Worm (Caenorhabditis elegans) whole organism, mixed stage, embryonic: ENCODE results near the gene nhr-201.

Experiments
- M03D4.4 ChIP-seq: sonication (generic microtip); optimal IDR thresholded peaks from 2 replicates; lab custom pipeline; 2017; ENCODE audit warnings: mild to moderate bottlenecking, missing genetic modification characterization, missing compliant biosample characterization
- bed-3 ChIP-seq: fragments of 200-800 bp; sonication (Bioruptor generic); optimal IDR thresholded peaks from 3 replicates; lab custom pipeline; 2018; ENCODE audit warnings: mild to moderate bottlenecking, missing genetic modification characterization, moderate library complexity, missing compliant biosample characterization
- blmp-1 ChIP-seq: fragments of 150-350 bp; optimal IDR thresholded peaks from 2 replicates; lab custom pipeline; 2014; ENCODE audit warnings: missing biosample characterization, missing genetic modification characterization
- ceh-43 ChIP-seq: fragments of 200-800 bp; sonication (Bioruptor generic); optimal IDR thresholded peaks from 2 replicates; lab custom pipeline; 2018; ENCODE audit warnings: mild to moderate bottlenecking, missing genetic modification characterization, moderate library complexity, missing compliant biosample characterization
- ceh-83 ChIP-seq: fragments of 200-800 bp; sonication (Bioruptor generic); optimal IDR thresholded peaks from 2 replicates; lab custom pipeline; 2018; ENCODE audit warnings: mild to moderate bottlenecking, missing genetic modification characterization, missing compliant biosample characterization
- ces-1 ChIP-seq: fragments of 150-350 bp; optimal IDR thresholded peaks from 2 replicates; lab custom pipeline; 2014; ENCODE audit warnings: missing biosample characterization, missing genetic modification reagents, missing genetic modification characterization
- cnd-1 ChIP-seq: fragments of 200-800 bp; sonication (Bioruptor generic); optimal IDR thresholded peaks from 2 replicates; lab custom pipeline; 2018; ENCODE audit warnings: mild to moderate bottlenecking, missing genetic modification characterization, missing compliant biosample characterization
- drap-1 ChIP-seq: fragments of 200-800 bp; sonication (Bioruptor generic); optimal IDR thresholded peaks from 3 replicates; lab custom pipeline; 2018; ENCODE audit warnings: mild to moderate bottlenecking, missing genetic modification characterization, missing compliant biosample characterization
- elt-1 ChIP-seq: sonication (generic microtip); optimal IDR thresholded peaks from 2 replicates; lab custom pipeline; 2017; ENCODE audit warnings: missing genetic modification characterization, mild to moderate bottlenecking, missing compliant biosample characterization, antibody characterized with exemption, moderate library complexity, borderline replicate concordance; ENCODE audit not compliant: insufficient read depth
- elt-3 ChIP-seq: fragments of 150-350 bp; optimal IDR thresholded peaks from 2 replicates; lab custom pipeline; 2014; ENCODE audit warnings: missing biosample characterization, missing genetic modification characterization
- flh-1 ChIP-seq: fragments of 200-800 bp; sonication (Bioruptor generic); optimal IDR thresholded peaks from 2 replicates; lab custom pipeline; 2018; ENCODE audit warnings: mild to moderate bottlenecking, missing genetic modification characterization, moderate library complexity, missing compliant biosample characterization
- ham-2 ChIP-seq: fragments of 200-800 bp; sonication (Bioruptor generic); optimal IDR thresholded peaks from 2 replicates; lab custom pipeline; 2018; ENCODE audit warnings: mild to moderate bottlenecking, missing genetic modification characterization, missing compliant biosample characterization
- hlh-1 ChIP-seq: fragments of 150-350 bp; optimal IDR thresholded peaks from 2 replicates; lab custom pipeline; 2014; ENCODE audit warnings: missing biosample characterization, missing genetic modification reagents, missing genetic modification characterization
- lin-32 ChIP-seq: fragments of 200-800 bp; sonication (Bioruptor generic); optimal IDR thresholded peaks from 2 replicates; lab custom pipeline; 2018; ENCODE audit warnings: mild to moderate bottlenecking, missing genetic modification characterization, missing compliant biosample characterization
- lsy-2 ChIP-seq: fragments of 150-350 bp; optimal IDR thresholded peaks from 2 replicates; lab custom pipeline; 2014; ENCODE audit warnings: missing biosample characterization, missing genetic modification characterization
- mep-1 ChIP-seq: fragments of 150-350 bp; optimal IDR thresholded peaks from 2 replicates; lab custom pipeline; 2017; ENCODE audit warnings: missing biosample characterization, missing genetic modification reagents, missing genetic modification characterization, inconsistent platforms
- mls-2 ChIP-seq: sonication (generic microtip); optimal IDR thresholded peaks from 2 replicates; lab custom pipeline; 2016; ENCODE audit warnings: mild to moderate bottlenecking, missing genetic modification characterization, moderate library complexity, missing compliant biosample characterization
- nhr-12 ChIP-seq: fragments of 150-350 bp; optimal IDR thresholded peaks from 2 replicates; lab custom pipeline; 2014; ENCODE audit warnings: missing biosample characterization, missing genetic modification characterization
- nhr-2 ChIP-seq: fragments of 150-350 bp; optimal IDR thresholded peaks from 2 replicates; lab custom pipeline; 2014; ENCODE audit warnings: missing biosample characterization, missing genetic modification characterization
- nhr-237 ChIP-seq: fragments of 150-350 bp; optimal IDR thresholded peaks from 2 replicates; lab custom pipeline; 2014; ENCODE audit warnings: missing biosample characterization, missing genetic modification characterization
- nhr-28 ChIP-seq: fragments of 150-350 bp; optimal IDR thresholded peaks from 2 replicates; lab custom pipeline; 2014; ENCODE audit warnings: missing biosample characterization, missing genetic modification characterization
- nhr-76 ChIP-seq: sonication (generic microtip); optimal IDR thresholded peaks from 2 replicates; lab custom pipeline; 2017; ENCODE audit warnings: missing biosample characterization, missing genetic modification characterization
- pha-4 ChIP-seq: fragments of 150-350 bp; optimal IDR thresholded peaks from 2 replicates; lab custom pipeline; 2018; ENCODE audit warnings: missing biosample characterization, missing genetic modification reagents, missing genetic modification characterization
- sem-2 ChIP-seq: fragments of 200-800 bp; sonication (Bioruptor generic); optimal IDR thresholded peaks from 2 replicates; lab custom pipeline; 2018; ENCODE audit warnings: mild to moderate bottlenecking, missing genetic modification characterization, missing compliant biosample characterization
- snpc-4 ChIP-seq: fragments of 150-350 bp; optimal IDR thresholded peaks from 2 replicates; lab custom pipeline; 2014; ENCODE audit warnings: missing biosample characterization, missing genetic modification characterization
- sptf-1 ChIP-seq: sonication (generic microtip); optimal IDR thresholded peaks from 2 replicates; lab custom pipeline; 2017; ENCODE audit warnings: mild to moderate bottlenecking, missing genetic modification characterization, moderate library complexity, missing compliant biosample characterization
- tbx-8 ChIP-seq: fragments of 200-800 bp; sonication (Bioruptor generic); optimal IDR thresholded peaks from 2 replicates; lab custom pipeline; 2018; ENCODE audit warnings: mild to moderate bottlenecking, missing genetic modification characterization, moderate library complexity, missing compliant biosample characterization
- unc-120 ChIP-seq: sonication (generic microtip); optimal IDR thresholded peaks from 2 replicates; lab custom pipeline; 2017; ENCODE audit warnings: missing genetic modification characterization, missing compliant biosample characterization; ENCODE audit not compliant: poor library complexity, severe bottlenecking
- unc-39 ChIP-seq: fragments of 150-350 bp; optimal IDR thresholded peaks from 2 replicates; lab custom pipeline; 2014; ENCODE audit warnings: missing biosample characterization, missing genetic modification characterization
- unc-62 ChIP-seq: fragments of 150-350 bp; optimal IDR thresholded peaks from 2 replicates; lab custom pipeline; 2014; ENCODE audit warnings: missing biosample characterization, missing genetic modification reagents, missing genetic modification characterization
- zip-8 ChIP-seq: fragments of 150-350 bp; optimal IDR thresholded peaks from 2 replicates; lab custom pipeline; 2014; ENCODE audit warnings: missing biosample characterization, missing genetic modification characterization
- ztf-11 ChIP-seq: fragments of 150-350 bp; optimal IDR thresholded peaks from 2 replicates; lab custom pipeline; 2014; ENCODE audit warnings: missing biosample characterization, missing genetic modification characterization

The nhr-201 gene

ce11 chrV:422133-422532 lies 42.5 kb upstream of the nhr-201 start, which contains the start of gene dod-20:
Gene dod-20, plus strand, starts transcription at chrV:422433.
- TF ChIP-seq drap-1 (GFP tag; lab: Kevin White, UChicago) = no peak
- no peak for TF ChIP-seq sem-2 (GFP tag; lab: Kevin White, UChicago)
- no peak for TF ChIP-seq lsy-2 (tag; lab: Kevin White, UChicago)
- TF ChIP-seq hlh-1 (tag; lab: Kevin White, UChicago) = no peak
- TF ChIP-seq unc-62 (GFP tag; lab: Kevin White, UChicago) = no peak
- TF ChIP-seq pha-4 (tag; lab: Kevin White, UChicago) = no peak
- no peak for TF ChIP-seq lin-32

DNA sequence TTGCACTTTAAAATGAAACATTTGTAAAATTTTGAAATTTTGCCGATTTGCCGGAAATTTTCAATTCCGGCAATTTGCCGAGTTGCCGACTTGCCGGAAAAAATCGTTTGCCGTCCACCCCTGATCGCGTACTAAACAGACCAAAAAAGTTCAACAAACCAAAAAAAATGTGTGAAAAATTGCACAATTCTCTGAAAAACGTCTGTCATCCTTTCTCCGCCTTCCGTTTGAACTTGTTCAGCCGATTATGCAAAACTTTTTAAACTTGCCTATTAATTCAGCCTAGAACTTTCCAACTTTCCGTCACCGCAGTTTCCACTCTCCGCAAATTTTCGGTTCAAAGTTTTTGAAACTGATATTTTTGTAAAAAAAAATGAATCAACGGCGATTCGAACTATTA lies 40.5 kb upstream of the nhr-201 start, which contains the start of gene B0554.5:
B0554.5 (plus strand) TSS at position 301 of the 400 bp plus-strand sequence.
- TF ChIP-seq sem-2 (GFP tag; lab: Kevin White, UChicago) (no peak), flh-1 (GFP tag; lab: Kevin White, UChicago) (no peak), cnd-1 (tag; lab: Kevin White, UChicago) (no peak), nhr-76 (tag; lab: Kevin White, UChicago) (no peak), lin-32 (no peak), lsy-2 (tag; lab: Kevin White, UChicago) (no peak), unc-120 (tag; lab: Kevin White, UChicago) (no peak), blmp-1 (tag; lab: Kevin White, UChicago) (no peak), zip-8 (tag; lab: Kevin White, UChicago) (no peak), nhr-28 (tag; lab: Kevin White, UChicago) (no peak), M03D4.4 (tag; lab: Kevin White, UChicago) (no peak), pha-4 (tag; lab: Kevin White, UChicago) (no peak), tbx-8 (no peak), mls-2 (tag; lab: Kevin White, UChicago) (no peak), nhr-12 (tag; lab: Kevin White, UChicago) (no peak)

DNA sequence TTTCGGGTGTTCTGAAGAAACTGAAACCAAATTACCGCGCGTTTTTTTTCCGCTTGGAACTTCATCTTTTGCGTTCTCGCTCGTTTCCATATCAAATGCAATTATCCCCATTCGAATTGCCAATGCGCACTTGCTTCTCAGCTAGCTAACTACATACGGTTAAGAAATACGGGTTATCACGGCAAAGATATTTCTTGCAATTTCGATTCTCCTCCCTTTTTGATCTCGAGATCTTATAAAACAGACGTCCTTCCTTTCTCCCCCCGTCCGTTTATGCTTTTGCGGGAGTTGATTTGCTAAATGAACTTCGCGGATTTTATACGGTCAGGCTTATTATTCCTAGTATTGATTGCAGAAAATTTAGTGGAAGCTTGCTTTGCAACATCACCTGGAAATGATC lies 35.8 kb upstream of the nhr-201 start, which contains the start of gene B0554.4:
B0554.4 (plus strand) TSS at position 301 of the 400 bp plus-strand sequence.
- no peak for TF ChIP-seq hlh-1 (tag; lab: Kevin White, UChicago)
- TF ChIP-seq flh-1 (GFP tag; lab: Kevin White, UChicago) = no peak
- no peak for TF ChIP-seq snpc-4
- TF ChIP-seq nhr-12 (tag; lab: Kevin White, UChicago) = no peak
- no peak for TF ChIP-seq M03D4.4 (tag; lab: Kevin White, UChicago)
- TF ChIP-seq nhr-237 (tag; lab: Kevin White, UChicago) = no peak
- TF ChIP-seq unc-62 (GFP tag; lab: Kevin White, UChicago) = no peak
- TF ChIP-seq blmp-1 (tag; lab: Kevin White, UChicago) = no peak
- no peak for TF ChIP-seq mls-2 (tag; lab: Kevin White, UChicago)
- no peak for TF ChIP-seq lin-32
- TF ChIP-seq ces-1 (GFP tag; lab: Kevin White, UChicago) = no peak
- no peak for TF ChIP-seq ztf-11 (tag; lab: Kevin White, UChicago)
- TF ChIP-seq zip-8 (tag; lab: Kevin White, UChicago) = no peak

ce11 chrV:432991-433390 lies 31.6 kb upstream of the nhr-201 start:
- TF ChIP-seq unc-62 (GFP tag; lab: Kevin White, UChicago) (no peak), zip-8 (tag; lab: Kevin White, UChicago) (no peak), hlh-1 (tag; lab: Kevin White, UChicago) (no peak), blmp-1 (tag; lab: Kevin White, UChicago) (no peak), sptf-1 (no peak), ceh-83 (GFP tag; lab: Kevin White, UChicago) (no peak), elt-1 (no peak), mep-1 (tag; lab: Kevin White, UChicago) (no peak), elt-3 (no peak), nhr-2 (tag; lab: Kevin White, UChicago) (no peak), unc-39 (tag; lab: Kevin White, UChicago) (no peak), lsy-2 (tag; lab: Kevin White, UChicago) (no peak), pha-4 (tag; lab: Kevin White, UChicago) (no peak), ztf-11 (tag; lab: Kevin White, UChicago) (no peak)

DNA sequence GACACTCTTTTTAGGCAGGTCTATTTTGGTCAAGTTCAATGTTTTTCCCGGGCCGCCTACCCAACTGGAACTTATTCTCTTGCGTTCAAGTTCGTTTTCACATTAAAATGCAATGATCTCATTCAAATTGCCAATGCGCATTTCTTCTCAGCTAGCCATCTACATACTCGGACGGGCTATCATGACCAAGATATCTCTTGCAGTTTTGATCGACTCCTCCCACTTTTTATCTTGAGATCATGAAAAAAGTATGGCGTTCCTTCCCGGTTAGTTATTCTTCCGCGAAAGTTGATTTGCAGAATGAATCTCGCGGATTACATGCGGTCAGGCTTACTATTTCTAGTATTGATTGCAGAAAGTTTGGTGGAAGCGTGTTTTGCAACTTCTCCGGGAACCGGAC lies 30.7 kb upstream of the nhr-201 start, which contains the start of gene B0554.2:
B0554.2 (plus strand) TSS at position 301 of the 400 bp plus-strand sequence.
- TF ChIP-seq nhr-2 (tag; lab: Kevin White, UChicago) = no peak
- no peak for TF ChIP-seq ham-2 (GFP tag; lab: Kevin White, UChicago)
- no peak for TF ChIP-seq elt-1
- no peak for TF ChIP-seq nhr-12 (tag; lab: Kevin White, UChicago)
- no peak for TF ChIP-seq mls-2 (tag; lab: Kevin White, UChicago)
- no peak for TF ChIP-seq nhr-237 (tag; lab: Kevin White, UChicago)
- TF ChIP-seq nhr-28 (tag; lab: Kevin White, UChicago) = no peak
- no peak for TF ChIP-seq bed-3 (GFP tag; lab: Kevin White, UChicago)
- TF ChIP-seq hlh-1 (tag; lab: Kevin White, UChicago) = no peak
- TF ChIP-seq ceh-83 (GFP tag; lab: Kevin White, UChicago) = no peak
- TF ChIP-seq lin-32 = no peak
- TF ChIP-seq M03D4.4 (tag; lab: Kevin White, UChicago) = no peak
- no peak for TF ChIP-seq ces-1 (GFP tag; lab: Kevin White, UChicago)
- TF ChIP-seq ceh-43 = no peak
- no peak for TF ChIP-seq zip-8 (tag; lab: Kevin White, UChicago)
- TF ChIP-seq nhr-76 (tag; lab: Kevin White, UChicago) = no peak
- no peak for TF ChIP-seq unc-62 (GFP tag; lab: Kevin White, UChicago)
- no peak for TF ChIP-seq tbx-8
